Worm (Caenorhabditis elegans): Measurements from ENCODE around the gene T06D8.2.

DNA sequence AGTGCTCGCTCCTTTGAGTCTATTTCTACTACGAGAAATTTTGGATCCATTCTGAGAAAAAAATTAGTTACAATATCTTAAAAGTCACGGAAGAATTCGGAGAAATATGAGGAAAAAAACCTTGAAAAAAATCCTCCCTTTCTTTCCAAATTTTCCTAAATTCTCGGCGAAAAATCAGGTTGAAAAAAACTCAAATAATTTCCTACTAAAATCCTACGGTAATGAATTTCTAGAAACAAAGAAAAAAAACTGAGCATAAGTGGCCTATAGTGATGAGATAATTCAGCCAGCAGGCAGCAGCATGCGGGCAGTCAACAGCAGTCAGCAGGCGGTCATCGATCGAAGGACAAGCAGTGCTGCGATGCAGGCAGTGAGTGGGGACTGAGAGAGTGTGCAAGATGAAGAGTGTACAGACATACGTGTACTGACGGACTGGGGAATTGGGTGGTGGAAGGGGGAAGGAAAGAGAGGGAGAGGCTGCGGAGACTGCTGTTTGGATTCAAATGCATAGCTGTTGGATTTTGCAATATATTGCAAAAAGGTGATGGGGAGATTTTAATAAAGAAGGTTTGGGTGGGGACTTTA is 41.6 kb upstream of the T06D8.2 start, which contains the start of gene lir-3:
- TF ChIP-seq med-1 (GFP tag; optimal IDR thresholded peaks at IDR 0.05; ENCODE audit: insufficient read depth) (no peak), ztf-29 (GFP tag; IDR thresholded peaks at IDR 0.05) (no peak)
